Worm (Caenorhabditis elegans): ENCODE results near the gene mcm-10.

ce11 chrIII:11333032-11333732, 15.8 kb downstream of the mcm-10 start, which contains the start of gene T28D6.5:
- TF ChIP-seq ztf-29 (GFP tag; IDR thresholded peaks at IDR 0.05) (no peak), flt-1 (GFP tag; IDR thresholded peaks at IDR 0.05) (no peak), klf-2 (GFP tag; conservative IDR thresholded peaks at IDR 0.05) (no peak)

Data from whole organism, midembryonic.